Fruit fly (Drosophila melanogaster) whole organism, embryonic: ENCODE results near the gene shf.
A peak's percentile ranks its signal among the peaks of the same experiment; 100 is the strongest.

Source experiments
- Atf-2 ChIP-seq: fragments of 200-800 bp; sonication (Bioruptor generic); optimal IDR thresholded peaks from 2 replicates; lab custom pipeline; 2016; ENCODE audit warnings: missing biosample characterization, missing genetic modification characterization
- Atf3 ChIP-seq: fragments of 200-800 bp; sonication (Bioruptor generic); optimal IDR thresholded peaks from 3 replicates; lab custom pipeline; 2016; ENCODE audit warnings: missing biosample characterization, missing genetic modification characterization
- Bdp1 ChIP-seq: fragments of 200-800 bp; sonication (Bioruptor generic); optimal IDR thresholded peaks from 3 replicates; lab custom pipeline; 2016; ENCODE audit warnings: missing biosample characterization, missing genetic modification characterization
- CG10147 ChIP-seq: fragments of 200-800 bp; sonication (Bioruptor generic); optimal IDR thresholded peaks from 2 replicates; lab custom pipeline; 2019; ENCODE audit warnings: missing biosample characterization, mild to moderate bottlenecking, missing genetic modification characterization, moderate library complexity
- CG10959 ChIP-seq: fragments of 200-800 bp; sonication (Bioruptor generic); IDR thresholded peaks from 2 replicates; pipeline ENCODE4 v1.3.6; 2022; ENCODE audit warnings: missing biosample characterization, missing genetic modification characterization
- CG12104 ChIP-seq: fragments of 200-800 bp; sonication (Bioruptor generic); optimal IDR thresholded peaks from 3 replicates; lab custom pipeline; 2016; ENCODE audit warnings: missing biosample characterization, missing genetic modification characterization
- CG12659 ChIP-seq: fragments of 200-800 bp; sonication (Bioruptor generic); optimal IDR thresholded peaks from 3 replicates; lab custom pipeline; 2017; ENCODE audit warnings: mild to moderate bottlenecking, missing biosample characterization, missing genetic modification reagents, missing genetic modification characterization
- CG12744 ChIP-seq: fragments of 200-800 bp; sonication (Bioruptor generic); optimal IDR thresholded peaks from 2 replicates; lab custom pipeline; 2016; ENCODE audit warnings: missing biosample characterization, missing genetic modification characterization
- CG17802 ChIP-seq: fragments of 200-800 bp; sonication (Bioruptor generic); optimal IDR thresholded peaks from 2 replicates; lab custom pipeline; 2018; ENCODE audit warnings: missing biosample characterization, mild to moderate bottlenecking, missing genetic modification characterization, moderate library complexity
- CG30020 ChIP-seq: fragments of 200-800 bp; optimal IDR thresholded peaks from 2 replicates; lab custom pipeline; 2019; ENCODE audit warnings: missing biosample characterization, mild to moderate bottlenecking, missing genetic modification characterization, moderate library complexity
- CG33213 ChIP-seq: fragments of 200-800 bp; sonication (Bioruptor generic); optimal IDR thresholded peaks from 3 replicates; lab custom pipeline; 2016; ENCODE audit warnings: missing biosample characterization, missing genetic modification characterization
- CG42726 ChIP-seq: fragments of 200-800 bp; sonication (Bioruptor generic); IDR thresholded peaks from 2 replicates; pipeline ENCODE4 v1.3.6; 2022; ENCODE audit warnings: missing biosample characterization, missing genetic modification characterization; ENCODE audit not compliant: partially characterized antibody
- CG4282 ChIP-seq: fragments of 200-800 bp; sonication (Bioruptor generic); optimal IDR thresholded peaks from 2 replicates; lab custom pipeline; 2016; ENCODE audit warnings: missing biosample characterization, missing genetic modification characterization
- CG4730 ChIP-seq: fragments of 200-800 bp; sonication (Bioruptor generic); IDR thresholded peaks from 2 replicates; pipeline ENCODE4 v1.3.6; 2022; ENCODE audit warnings: missing biosample characterization, missing genetic modification characterization
- CG6854 ChIP-seq: fragments of 200-800 bp; sonication (Bioruptor generic); optimal IDR thresholded peaks from 3 replicates; lab custom pipeline; 2017; ENCODE audit warnings: missing biosample characterization, mild to moderate bottlenecking, missing genetic modification characterization
- CG7963 ChIP-seq: fragments of 200-800 bp; sonication (Bioruptor generic); IDR thresholded peaks from 3 replicates; pipeline ENCODE4 v1.3.6; 2022; ENCODE audit warnings: missing biosample characterization, missing genetic modification characterization; ENCODE audit not compliant: partially characterized antibody
- CG9817 ChIP-seq: fragments of 200-800 bp; sonication (Bioruptor generic); optimal IDR thresholded peaks from 2 replicates; lab custom pipeline; 2018; ENCODE audit warnings: missing biosample characterization, mild to moderate bottlenecking, missing genetic modification characterization, moderate library complexity
- Dll ChIP-seq: fragments of 200-800 bp; sonication (Bioruptor generic); IDR thresholded peaks from 4 replicates; pipeline ENCODE4 v1.3.6; 2022; ENCODE audit warnings: missing biosample characterization, missing genetic modification characterization; ENCODE audit not compliant: partially characterized antibody
- Drgx ChIP-seq: fragments of 200-800 bp; sonication (Bioruptor generic); IDR thresholded peaks from 2 replicates; pipeline ENCODE4 v1.3.6; 2022; ENCODE audit warnings: missing biosample characterization, missing genetic modification characterization
- Hr51 ChIP-seq, 2 experiments: fragments of 200-800 bp; sonication (Bioruptor generic); optimal IDR thresholded peaks; 2 replicates in 1 of 2; 3 replicates in 1 of 2; lab custom pipeline; 2016 to 2018; ENCODE audit warnings: missing biosample characterization in 2 of 2, missing genetic modification characterization in 2 of 2, mild to moderate bottlenecking in 1 of 2, moderate library complexity in 1 of 2
- Nf-YC ChIP-seq: fragments of 200-800 bp; optimal IDR thresholded peaks from 3 replicates; lab custom pipeline; 2019; ENCODE audit warnings: missing biosample characterization, mild to moderate bottlenecking, missing genetic modification characterization, moderate library complexity
- Oaz ChIP-seq: fragments of 200-800 bp; sonication (Bioruptor generic); IDR thresholded peaks from 2 replicates; pipeline ENCODE4 v1.3.6; 2022; ENCODE audit warnings: missing biosample characterization, missing genetic modification characterization
- Rx ChIP-seq: fragments of 200-800 bp; sonication (Bioruptor generic); IDR thresholded peaks from 2 replicates; pipeline ENCODE4 v1.3.6; 2022; ENCODE audit warnings: missing biosample characterization, missing genetic modification characterization
- ase ChIP-seq: fragments of 200-800 bp; sonication (Bioruptor generic); IDR thresholded peaks from 3 replicates; pipeline ENCODE4 v1.3.6; 2022; ENCODE audit warnings: missing biosample characterization, missing genetic modification characterization
- bab2 ChIP-seq: fragments of 200-800 bp; sonication (Bioruptor generic); optimal IDR thresholded peaks from 2 replicates; lab custom pipeline; 2016; ENCODE audit warnings: missing biosample characterization, missing genetic modification characterization
- btn ChIP-seq: fragments of 200-800 bp; sonication (Bioruptor generic); optimal IDR thresholded peaks from 2 replicates; lab custom pipeline; 2016; ENCODE audit warnings: missing biosample characterization, missing genetic modification characterization
- cas ChIP-seq: fragments of 200-800 bp; sonication (Bioruptor generic); IDR thresholded peaks from 2 replicates; pipeline ENCODE4 v1.3.6; 2022; ENCODE audit warnings: missing biosample characterization, missing genetic modification characterization
- chm ChIP-seq: fragments of 200-800 bp; sonication (Bioruptor generic); IDR thresholded peaks from 2 replicates; pipeline ENCODE4 v1.3.6; 2022; ENCODE audit warnings: missing biosample characterization, missing genetic modification characterization
- dimm ChIP-seq: fragments of 200-800 bp; sonication (Bioruptor generic); IDR thresholded peaks from 2 replicates; pipeline ENCODE4 v1.3.6; 2022; ENCODE audit warnings: missing biosample characterization, missing genetic modification characterization
- disco-r ChIP-seq: fragments of 200-800 bp; sonication (Bioruptor generic); optimal IDR thresholded peaks from 2 replicates; lab custom pipeline; 2016; ENCODE audit warnings: missing biosample characterization, missing genetic modification characterization
- dmrt11E ChIP-seq: fragments of 200-800 bp; sonication (Bioruptor generic); optimal IDR thresholded peaks from 3 replicates; lab custom pipeline; 2018; ENCODE audit warnings: missing biosample characterization, mild to moderate bottlenecking, missing genetic modification characterization, moderate library complexity
- grau ChIP-seq: fragments of 200-800 bp; optimal IDR thresholded peaks from 3 replicates; lab custom pipeline; 2019; ENCODE audit warnings: missing biosample characterization, mild to moderate bottlenecking, missing genetic modification characterization, moderate library complexity
- hbn ChIP-seq: fragments of 200-800 bp; sonication (Bioruptor generic); IDR thresholded peaks from 2 replicates; pipeline ENCODE4 v1.3.6; 2022; ENCODE audit warnings: missing biosample characterization, missing genetic modification characterization; ENCODE audit not compliant: partially characterized antibody
- jing ChIP-seq: fragments of 200-800 bp; sonication (Bioruptor generic); optimal IDR thresholded peaks from 2 replicates; lab custom pipeline; 2018; ENCODE audit warnings: missing biosample characterization, mild to moderate bottlenecking, missing genetic modification characterization
- jumu ChIP-seq: fragments of 200-800 bp; sonication (Bioruptor generic); optimal IDR thresholded peaks from 3 replicates; lab custom pipeline; 2016; ENCODE audit warnings: missing biosample characterization, missing genetic modification characterization
- ken ChIP-seq: fragments of 200-800 bp; sonication (Bioruptor generic); IDR thresholded peaks from 3 replicates; pipeline ENCODE4 v1.3.6; 2022; ENCODE audit warnings: missing biosample characterization, missing genetic modification characterization
- klu ChIP-seq: fragments of 200-800 bp; sonication (Bioruptor generic); IDR thresholded peaks from 2 replicates; pipeline ENCODE4 v1.3.6; 2022; ENCODE audit warnings: missing biosample characterization, missing genetic modification characterization
- lab ChIP-seq: fragments of 200-800 bp; sonication (Bioruptor generic); optimal IDR thresholded peaks from 3 replicates; lab custom pipeline; 2017; ENCODE audit warnings: missing biosample characterization, missing genetic modification characterization, mild to moderate bottlenecking, moderate library complexity, missing genetic modification reagents
- lilli ChIP-seq: fragments of 200-800 bp; sonication (Bioruptor generic); optimal IDR thresholded peaks from 3 replicates; lab custom pipeline; 2016; ENCODE audit warnings: missing biosample characterization, missing genetic modification characterization
- pfk ChIP-seq: fragments of 200-800 bp; sonication (Bioruptor generic); optimal IDR thresholded peaks from 2 replicates; lab custom pipeline; 2018; ENCODE audit warnings: missing biosample characterization, mild to moderate bottlenecking, missing genetic modification characterization, moderate library complexity
- psq ChIP-seq: fragments of 200-800 bp; sonication (Bioruptor generic); optimal IDR thresholded peaks from 2 replicates; lab custom pipeline; 2017; ENCODE audit warnings: missing biosample characterization, missing genetic modification characterization
- rib ChIP-seq: fragments of 200-800 bp; sonication (Bioruptor generic); IDR thresholded peaks from 2 replicates; pipeline ENCODE4 v1.3.6; 2022; ENCODE audit warnings: missing biosample characterization, missing genetic modification characterization
- seq ChIP-seq: fragments of 200-800 bp; sonication (Bioruptor generic); IDR thresholded peaks from 2 replicates; pipeline ENCODE4 v1.3.6; 2022; ENCODE audit warnings: missing biosample characterization, missing genetic modification characterization
- sna ChIP-seq: fragments of 200-800 bp; sonication (Bioruptor generic); IDR thresholded peaks from 2 replicates; pipeline ENCODE4 v1.3.6; 2022; ENCODE audit warnings: missing biosample characterization, missing genetic modification characterization; ENCODE audit not compliant: partially characterized antibody
- sob ChIP-seq: fragments of 200-800 bp; sonication (Bioruptor generic); IDR thresholded peaks from 2 replicates; pipeline ENCODE4 v1.3.6; 2022; ENCODE audit warnings: missing biosample characterization, missing genetic modification characterization
- sr ChIP-seq: fragments of 200-800 bp; sonication (Bioruptor generic); IDR thresholded peaks from 3 replicates; pipeline ENCODE4 v1.3.6; 2022; ENCODE audit warnings: missing biosample characterization, missing genetic modification characterization
- trh ChIP-seq: fragments of 200-800 bp; sonication (Bioruptor generic); optimal IDR thresholded peaks from 2 replicates; lab custom pipeline; 2016; ENCODE audit warnings: missing biosample characterization, missing genetic modification characterization
- wek ChIP-seq: fragments of 200-800 bp; sonication (Bioruptor generic); optimal IDR thresholded peaks from 3 replicates; lab custom pipeline; 2018; ENCODE audit warnings: missing biosample characterization, mild to moderate bottlenecking, missing genetic modification characterization, moderate library complexity
- wor ChIP-seq: fragments of 200-800 bp; sonication (Bioruptor generic); IDR thresholded peaks from 2 replicates; pipeline ENCODE4 v1.3.6; 2022; ENCODE audit warnings: missing biosample characterization, missing genetic modification characterization
- zen ChIP-seq: fragments of 200-800 bp; sonication (Bioruptor generic); optimal IDR thresholded peaks from 3 replicates; lab custom pipeline; 2018; ENCODE audit warnings: missing biosample characterization, mild to moderate bottlenecking, missing genetic modification characterization, moderate library complexity

The shf gene

dm6 chrX:6744088-6744487 is 35.4 kb downstream of the shf start, which contains the start of gene RpL17 (continued):
- peak; percentile 8 for TF ChIP-seq Nf-YC (tag; lab: Kevin White, UChicago)
- TF ChIP-seq sna (GFP tag; lab: Robert Waterston, UW), result no peak
- TF ChIP-seq psq (GFP tag; lab: Kevin White, UChicago), result peak; percentile 51
- peak; percentile 70 for TF ChIP-seq bab2 (GFP tag; lab: Kevin White, UChicago)
- TF ChIP-seq lilli (GFP tag; lab: Kevin White, UChicago), result peak; percentile 74
- 0 out of 2 replicates have a peak, but pooled peaks have one; percentile 24 for TF ChIP-seq hbn (GFP tag; lab: Robert Waterston, UW)
- TF ChIP-seq CG12744 (GFP tag; lab: Kevin White, UChicago), result peak; percentile 73
- peak; percentile 90 for TF ChIP-seq ken
- TF ChIP-seq zen (tag; lab: Kevin White, UChicago), result peak; percentile 45
- peak; percentile 67 for TF ChIP-seq CG10959 (GFP tag; lab: Robert Waterston, UW)
- peak; percentile 92 for TF ChIP-seq Bdp1 (GFP tag; lab: Kevin White, UChicago)
- TF ChIP-seq Drgx (GFP tag; lab: Robert Waterston, UW), result peak; percentile 64
- TF ChIP-seq dimm (GFP tag; lab: Robert Waterston, UW), result peak; percentile 53
- TF ChIP-seq CG4730 (GFP tag; lab: Robert Waterston, UW), result peak; percentile 51; the same call in 1 of the 2 replicates
- peak; percentile 72 for TF ChIP-seq grau (tag; lab: Kevin White, UChicago)
- TF ChIP-seq Oaz (GFP tag; lab: Robert Waterston, UW), result peak; percentile 67; the same call in 1 of the 2 replicates
- TF ChIP-seq klu (GFP tag; lab: Robert Waterston, UW), result peak; percentile 73
- TF ChIP-seq seq (GFP tag; lab: Robert Waterston, UW), result peak; percentile 79
- TF ChIP-seq CG12659 (GFP tag; lab: Kevin White, UChicago), result peak; percentile 91
- peak; percentile 68 for TF ChIP-seq trh
- peak; percentile 72 for TF ChIP-seq jumu (GFP tag; lab: Kevin White, UChicago)
- TF ChIP-seq dmrt11E (tag; lab: Kevin White, UChicago), result peak; percentile 77
- peak; percentile 93 for TF ChIP-seq CG33213
- TF ChIP-seq CG10147 (GFP tag; lab: Kevin White, UChicago), result peak; percentile 70
- no peak for TF ChIP-seq Dll (GFP tag; lab: Robert Waterston, UW)
- peak; percentile 52; the same call in 1 of the 2 replicates for TF ChIP-seq CG42726
- peak; percentile 87 for TF ChIP-seq sr (GFP tag; lab: Robert Waterston, UW)
- peak; percentile 86 for TF ChIP-seq CG6854 (GFP tag; lab: Kevin White, UChicago)
- peak; percentile 94 for TF ChIP-seq lab (GFP tag; lab: Kevin White, UChicago)
- TF ChIP-seq CG30020, result no peak
- no peak for TF ChIP-seq CG7963 (GFP tag; lab: Robert Waterston, UW)
- peak; percentile 39; the same call in 1 of the 2 replicates for TF ChIP-seq wor
- TF ChIP-seq CG4282 (GFP tag; lab: Kevin White, UChicago), result peak; percentile 86
- TF ChIP-seq btn (GFP tag; lab: Kevin White, UChicago), result peak; percentile 73
- peak; percentile 73 for TF ChIP-seq Atf3
- peak; percentile 80 for TF ChIP-seq disco-r (GFP tag; lab: Kevin White, UChicago)
- TF ChIP-seq Rx (GFP tag; lab: Robert Waterston, UW), result peak; percentile 79
- peak; percentile 53 for TF ChIP-seq CG17802
- peak; percentile 87 for TF ChIP-seq ase (GFP tag; lab: Robert Waterston, UW)
- peak; percentile 81 for TF ChIP-seq CG9817
- peak; percentile 93 for TF ChIP-seq chm (GFP tag; lab: Robert Waterston, UW)
- TF ChIP-seq Atf-2 (GFP tag; lab: Kevin White, UChicago), result peak; percentile 65
- TF ChIP-seq Hr51 (GFP tag; optimal IDR thresholded peaks at IDR 0.05; lab: Kevin White, UChicago), result peak; percentile 67 to 86
- TF ChIP-seq wek (GFP tag; lab: Kevin White, UChicago), result peak; percentile 91
- peak; percentile 70 for TF ChIP-seq pfk (GFP tag; lab: Kevin White, UChicago)
- peak; percentile 77; the same call in 1 of the 2 replicates for TF ChIP-seq rib (GFP tag; lab: Robert Waterston, UW)
- TF ChIP-seq cas (GFP tag; lab: Robert Waterston, UW), result peak; percentile 56; the same call in 1 of the 2 replicates
- peak; percentile 93 for TF ChIP-seq sob (GFP tag; lab: Robert Waterston, UW)
- peak; percentile 49 for TF ChIP-seq jing (GFP tag; lab: Kevin White, UChicago)
- peak; percentile 64 for TF ChIP-seq CG12104 (GFP tag; lab: Kevin White, UChicago)
